Worm (Caenorhabditis elegans) whole organism, L4/young adult: ENCODE results near the gene C36A4.11.

ENCODE experiments used
- W03F9.2 ChIP-seq: fragments of 150-350 bp; optimal IDR thresholded peaks from 2 replicates; lab custom pipeline; 2014; ENCODE audit warnings: missing biosample characterization, missing genetic modification characterization
- him-1 ChIP-seq: sonication (generic microtip); optimal IDR thresholded peaks from 2 replicates; lab custom pipeline; 2016; ENCODE audit warnings: missing genotype, missing genetic modification reagents, missing genetic modification characterization, missing compliant biosample characterization

- no peak for TF ChIP-seq him-1
- TF ChIP-seq W03F9.2 (tag; lab: Kevin White, UChicago): no peak
These were observed 47.2 kb downstream of the C36A4.11 start for ce11 chrIII:3887586-3887985.
